Worm (Caenorhabditis elegans): ENCODE data around the gene srw-59.
"Not testable (repeated sequence)": the region's sequence is repeated elsewhere in the genome, so short reads cannot be mapped to it uniquely, and the experiment has no call there.

The srw-59 gene

DNA sequence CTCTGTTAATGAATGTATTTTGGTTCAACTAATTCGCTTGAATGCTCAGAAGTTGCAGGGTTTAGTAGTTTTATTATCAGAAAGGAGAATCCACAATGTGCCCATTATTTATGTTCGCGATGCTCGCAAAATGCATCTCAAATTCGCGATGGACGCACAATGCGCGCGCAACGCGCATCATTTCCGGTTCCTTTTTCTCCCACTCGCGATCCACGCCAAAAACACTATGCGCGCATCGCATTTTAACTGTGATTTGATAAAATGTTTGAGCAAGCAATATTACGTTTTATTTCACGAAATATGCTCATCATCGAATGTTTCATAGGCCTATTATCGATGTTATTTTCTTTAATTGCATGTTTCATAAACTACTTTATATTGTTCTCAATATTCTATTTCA, 20.9 kb downstream of the srw-59 start, which contains the start of gene srbc-77:
Gene srbc-77 (plus strand): TSS at position 301 of the 400 bp plus-strand sequence.
- not testable (repeated sequence) for TF ChIP-seq nhr-11 (tag; optimal IDR thresholded peaks at IDR 0.05); eyg-1 (tag; optimal IDR thresholded peaks at IDR 0.05); mec-3 (tag; optimal IDR thresholded peaks at IDR 0.05; ENCODE audit: borderline replicate concordance)

DNA sequence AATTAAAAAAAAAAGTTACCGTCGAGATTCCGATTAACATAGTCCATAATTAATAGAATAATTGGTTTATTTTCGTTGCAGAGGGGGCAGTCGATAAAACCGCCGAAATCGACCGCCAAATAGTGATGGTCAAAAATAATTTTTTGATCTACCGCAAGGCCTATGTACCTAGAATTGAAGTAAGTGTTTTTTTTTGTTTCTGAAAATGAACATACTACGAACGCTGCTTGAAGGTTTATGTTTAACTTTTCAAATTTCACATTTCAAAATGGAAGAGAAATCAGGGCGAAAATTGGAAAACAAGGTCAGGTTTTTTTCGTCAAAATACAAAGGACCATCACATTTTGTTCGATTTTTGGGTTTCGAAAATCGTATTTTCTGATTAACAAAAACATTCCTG, 22.5 kb downstream of the srw-59 start, which contains the start of gene pzf-1:
Gene pzf-1 (minus strand): TSS at position 101 of the 400 bp plus-strand sequence.
- TF ChIP-seq tbx-2 (tag; optimal IDR thresholded peaks at IDR 0.05) (no peak), ceh-48 (tag; optimal IDR thresholded peaks at IDR 0.05) (no peak), lin-11 (tag; optimal IDR thresholded peaks at IDR 0.05) (no peak), ceh-31 (tag; optimal IDR thresholded peaks at IDR 0.05) (no peak), che-1 (tag; optimal IDR thresholded peaks at IDR 0.05) (no peak), nhr-232 (tag; optimal IDR thresholded peaks at IDR 0.05) (no peak), pha-2 (tag; optimal IDR thresholded peaks at IDR 0.05) (no peak), elt-2 (tag; optimal IDR thresholded peaks at IDR 0.05) (no peak), ets-4 (tag; optimal IDR thresholded peaks at IDR 0.05) (no peak), ceh-22 (tag; optimal IDR thresholded peaks at IDR 0.05) (no peak), unc-55 (GFP tag; optimal IDR thresholded peaks at IDR 0.05) (no peak), sox-2 (GFP tag; IDR thresholded peaks at IDR 0.05) (no peak), hlh-6 (tag; optimal IDR thresholded peaks at IDR 0.05) (no peak), K09A11.1 (tag; optimal IDR thresholded peaks at IDR 0.05; ENCODE audit: insufficient read depth) (no peak), ceh-30 (tag; optimal IDR thresholded peaks at IDR 0.05) (no peak), nfya-1 (tag; optimal IDR thresholded peaks at IDR 0.05) (no peak)

ce11 chrV:15924307-15924706, 26.5 kb downstream of the srw-59 start, which contains the start of gene nhr-108:
Gene nhr-108 (minus strand): TSS chrV:15924472.
- TF ChIP-seq hlh-13 (GFP tag; optimal IDR thresholded peaks at IDR 0.05) (no peak), ceh-34 (tag; optimal IDR thresholded peaks at IDR 0.05) (no peak), tbx-7 (tag; optimal IDR thresholded peaks at IDR 0.05) (no peak), C38D4.7 (GFP tag; optimal IDR thresholded peaks at IDR 0.05) (no peak), ceh-22 (tag; optimal IDR thresholded peaks at IDR 0.05) (no peak), unc-3 (GFP tag; conservative IDR thresholded peaks at IDR 0.05) (no peak), unc-3 (tag; optimal IDR thresholded peaks at IDR 0.05) (no peak), pat-9 (tag; optimal IDR thresholded peaks at IDR 0.05) (no peak), Y22D7AL.16 (tag; optimal IDR thresholded peaks at IDR 0.05) (no peak), hlh-8 (tag; optimal IDR thresholded peaks at IDR 0.05) (no peak), dve-1 (tag; optimal IDR thresholded peaks at IDR 0.05) (no peak), ceh-18 (tag; optimal IDR thresholded peaks at IDR 0.05) (no peak), hlh-30 (tag; optimal IDR thresholded peaks at IDR 0.05; ENCODE audit: insufficient read depth) (no peak), pros-1 (tag; optimal IDR thresholded peaks at IDR 0.05) (no peak), pha-4 (tag; optimal IDR thresholded peaks at IDR 0.05) (no peak), nhr-232 (tag; optimal IDR thresholded peaks at IDR 0.05) (no peak), ceh-30 (tag; optimal IDR thresholded peaks at IDR 0.05) (no peak), ttx-3 (tag; optimal IDR thresholded peaks at IDR 0.05) (no peak), pqm-1 (tag; optimal IDR thresholded peaks at IDR 0.05) (no peak), fkh-6 (tag; optimal IDR thresholded peaks at IDR 0.05) (no peak)

DNA sequence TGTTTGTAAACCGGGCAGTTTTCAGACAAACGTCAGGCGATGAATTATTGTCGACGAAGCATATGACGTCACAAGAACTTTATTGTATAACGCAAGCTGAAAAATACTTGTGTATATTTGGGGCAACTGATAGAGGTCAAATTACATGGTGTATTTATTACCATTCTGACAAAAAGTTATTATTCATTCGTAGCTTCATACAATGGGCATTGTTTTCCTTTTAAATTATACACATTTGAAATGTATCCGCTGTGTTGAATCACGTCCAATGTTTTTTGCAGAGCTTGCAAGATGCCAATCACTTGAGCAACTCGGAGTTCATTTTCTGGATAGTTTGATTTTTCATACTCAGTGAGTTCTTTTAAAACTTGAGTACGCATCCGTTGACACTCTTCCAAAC, 27.8 kb downstream of the srw-59 start, which contains the start of gene F35E8.13:
Gene F35E8.13 (plus strand): TSS at position 301 of the 400 bp plus-strand sequence.
- TF ChIP-seq dve-1 (tag; optimal IDR thresholded peaks at IDR 0.05) (no peak), fkh-10 (GFP tag; optimal IDR thresholded peaks at IDR 0.05) (no peak), tbx-2 (tag; optimal IDR thresholded peaks at IDR 0.05) (no peak), ceh-6 (GFP tag; optimal IDR thresholded peaks at IDR 0.05) (no peak), hlh-13 (GFP tag; optimal IDR thresholded peaks at IDR 0.05) (no peak)

Data from whole organism, late embryonic.